Fruit fly (Drosophila melanogaster) whole organism, embryonic: ENCODE data around the gene Ccz1.
A peak's percentile ranks its signal among the peaks of the same experiment; 100 is the strongest.

Source experiments
- Antp ChIP-seq: fragments of 200-800 bp; sonication (Bioruptor generic); optimal IDR thresholded peaks from 3 replicates; lab custom pipeline; 2016; ENCODE audit warnings: missing biosample characterization, missing genetic modification characterization
- Atf6 ChIP-seq: fragments of 200-800 bp; sonication (Bioruptor generic); IDR thresholded peaks from 2 replicates; pipeline ENCODE4 v1.3.6; 2022; ENCODE audit warnings: missing biosample characterization, missing genetic modification characterization
- BtbVII ChIP-seq: fragments of 200-800 bp; sonication (Bioruptor generic); optimal IDR thresholded peaks from 3 replicates; lab custom pipeline; 2017; ENCODE audit warnings: missing biosample characterization, mild to moderate bottlenecking, missing genetic modification characterization
- CG11696 ChIP-seq: fragments of 200-800 bp; sonication (Bioruptor generic); IDR thresholded peaks from 2 replicates; pipeline ENCODE4 v1.3.6; 2022; ENCODE audit warnings: missing biosample characterization, missing genetic modification characterization
- CG13296 ChIP-seq: fragments of 200-800 bp; sonication (Bioruptor generic); optimal IDR thresholded peaks from 3 replicates; lab custom pipeline; 2018; ENCODE audit warnings: missing biosample characterization, mild to moderate bottlenecking, missing genetic modification characterization
- CG15514 ChIP-seq: fragments of 200-800 bp; sonication (Bioruptor generic); optimal IDR thresholded peaks from 3 replicates; lab custom pipeline; 2017; ENCODE audit warnings: missing biosample characterization, missing genetic modification characterization, mild to moderate bottlenecking, moderate library complexity, missing genetic modification reagents
- CG15601 ChIP-seq: fragments of 200-800 bp; sonication (Bioruptor generic); optimal IDR thresholded peaks from 3 replicates; lab custom pipeline; 2019; ENCODE audit warnings: missing biosample characterization, mild to moderate bottlenecking, missing genetic modification characterization, moderate library complexity
- CG1603 ChIP-seq: fragments of 200-800 bp; sonication (Bioruptor generic); optimal IDR thresholded peaks from 2 replicates; lab custom pipeline; 2019; ENCODE audit warnings: missing biosample characterization, mild to moderate bottlenecking, missing genetic modification characterization, moderate library complexity
- CG17361 ChIP-seq: fragments of 200-800 bp; sonication (Bioruptor generic); IDR thresholded peaks from 3 replicates; pipeline ENCODE4 v1.3.6; 2022; ENCODE audit warnings: missing biosample characterization, missing genetic modification characterization
- CG18011 ChIP-seq: fragments of 200-800 bp; sonication (Bioruptor generic); optimal IDR thresholded peaks from 2 replicates; lab custom pipeline; 2017; ENCODE audit warnings: missing biosample characterization, missing genetic modification characterization, mild to moderate bottlenecking, moderate library complexity, missing genotype
- CG4404 ChIP-seq: fragments of 200-800 bp; sonication (Bioruptor generic); IDR thresholded peaks from 2 replicates; pipeline ENCODE4 v1.3.6; 2022; ENCODE audit warnings: missing biosample characterization, missing genetic modification characterization
- CG4820 ChIP-seq: fragments of 200-800 bp; sonication (Bioruptor generic); optimal IDR thresholded peaks from 3 replicates; lab custom pipeline; 2016; ENCODE audit warnings: missing biosample characterization, missing genetic modification characterization
- CG5180 ChIP-seq: fragments of 200-800 bp; sonication (Bioruptor generic); optimal IDR thresholded peaks from 3 replicates; lab custom pipeline; 2017; ENCODE audit warnings: missing biosample characterization, missing genetic modification characterization, mild to moderate bottlenecking, moderate library complexity, missing genetic modification reagents
- CG7372 ChIP-seq: fragments of 200-800 bp; sonication (Bioruptor generic); IDR thresholded peaks from 2 replicates; pipeline ENCODE4 v1.3.6; 2022; ENCODE audit warnings: missing biosample characterization, missing genetic modification characterization
- CG7963 ChIP-seq: fragments of 200-800 bp; sonication (Bioruptor generic); IDR thresholded peaks from 3 replicates; pipeline ENCODE4 v1.3.6; 2022; ENCODE audit warnings: missing biosample characterization, missing genetic modification characterization; ENCODE audit not compliant: partially characterized antibody
- CG8281 ChIP-seq: fragments of 200-800 bp; sonication (Bioruptor generic); optimal IDR thresholded peaks from 2 replicates; lab custom pipeline; 2018; ENCODE audit warnings: missing biosample characterization, mild to moderate bottlenecking, missing genetic modification characterization, moderate library complexity
- CG8290 ChIP-seq, 3 experiments: fragments of 200-800 bp; sonication (Bioruptor generic); optimal IDR thresholded peaks; 2 replicates each; lab custom pipeline; 2016 to 2019; ENCODE audit warnings: missing biosample characterization in 3 of 3, missing genetic modification characterization in 3 of 3, mild to moderate bottlenecking in 2 of 3, moderate library complexity in 1 of 3
- CG9437 ChIP-seq: fragments of 200-800 bp; sonication (Bioruptor generic); optimal IDR thresholded peaks from 2 replicates; lab custom pipeline; 2018; ENCODE audit warnings: missing biosample characterization, mild to moderate bottlenecking, missing genetic modification characterization
- CG9817 ChIP-seq: fragments of 200-800 bp; sonication (Bioruptor generic); optimal IDR thresholded peaks from 2 replicates; lab custom pipeline; 2018; ENCODE audit warnings: missing biosample characterization, mild to moderate bottlenecking, missing genetic modification characterization, moderate library complexity
- Camta ChIP-seq: fragments of 200-800 bp; sonication (Bioruptor generic); optimal IDR thresholded peaks from 2 replicates; lab custom pipeline; 2016; ENCODE audit warnings: missing biosample characterization, missing genetic modification characterization
- Chrac-16 ChIP-seq: fragments of 200-800 bp; sonication (Bioruptor generic); optimal IDR thresholded peaks from 3 replicates; lab custom pipeline; 2016; ENCODE audit warnings: missing biosample characterization, missing genetic modification characterization
- CoRest ChIP-seq: fragments of 200-800 bp; sonication (Bioruptor generic); optimal IDR thresholded peaks from 3 replicates; lab custom pipeline; 2018; ENCODE audit warnings: missing biosample characterization, mild to moderate bottlenecking, missing genetic modification characterization, moderate library complexity
- Dfd ChIP-seq, 2 experiments: fragments of >200 bp; optimal IDR thresholded peaks; 2 replicates each; lab custom pipeline; 2017; ENCODE audit warnings: missing biosample characterization in 2 of 2, missing genetic modification characterization in 2 of 2
- Fer1 ChIP-seq: fragments of 200-800 bp; sonication (Bioruptor generic); optimal IDR thresholded peaks from 2 replicates; lab custom pipeline; 2017; ENCODE audit warnings: missing biosample characterization, mild to moderate bottlenecking, missing genetic modification characterization
- Med ChIP-seq: fragments of 200-800 bp; sonication (Bioruptor generic); peaks from one replicate; lab custom pipeline; 2016; ENCODE audit warnings: missing biosample characterization, missing genetic modification characterization, mild to moderate bottlenecking, inconsistent platforms, moderate library complexity
- NK7.1 ChIP-seq: fragments of 200-800 bp; sonication (Bioruptor generic); optimal IDR thresholded peaks from 3 replicates; lab custom pipeline; 2016; ENCODE audit warnings: missing biosample characterization, missing genetic modification characterization
- Xbp1 ChIP-seq: fragments of 200-800 bp; sonication (Bioruptor generic); optimal IDR thresholded peaks from 3 replicates; lab custom pipeline; 2016; ENCODE audit warnings: missing biosample characterization, mild to moderate bottlenecking, missing genetic modification characterization
- al ChIP-seq: fragments of 200-800 bp; sonication (Bioruptor generic); IDR thresholded peaks from 2 replicates; pipeline ENCODE4 v1.3.6; 2022; ENCODE audit warnings: missing biosample characterization, missing genetic modification characterization
- ase ChIP-seq: fragments of 200-800 bp; sonication (Bioruptor generic); IDR thresholded peaks from 3 replicates; pipeline ENCODE4 v1.3.6; 2022; ENCODE audit warnings: missing biosample characterization, missing genetic modification characterization
- bbx ChIP-seq: fragments of 200-800 bp; sonication (Bioruptor generic); IDR thresholded peaks from 2 replicates; pipeline ENCODE4 v1.3.6; 2022; ENCODE audit warnings: missing biosample characterization, missing genetic modification characterization; ENCODE audit not compliant: partially characterized antibody
- danr ChIP-seq: fragments of 200-800 bp; sonication (Bioruptor generic); IDR thresholded peaks from 2 replicates; pipeline ENCODE4 v1.3.6; 2022; ENCODE audit warnings: missing biosample characterization, missing genetic modification characterization
- dm ChIP-seq: fragments of 200-800 bp; sonication (Bioruptor generic); optimal IDR thresholded peaks from 3 replicates; lab custom pipeline; 2016; ENCODE audit warnings: missing biosample characterization, missing genetic modification characterization
- dpn ChIP-seq, 2 experiments: fragments of 200-800 bp; sonication (Bioruptor generic); optimal IDR thresholded peaks; 3 replicates each; lab custom pipeline; 2016; ENCODE audit warnings: missing biosample characterization in 2 of 2, missing genetic modification characterization in 2 of 2
- eyg ChIP-seq: fragments of 200-800 bp; sonication (Bioruptor generic); optimal IDR thresholded peaks from 3 replicates; lab custom pipeline; 2016; ENCODE audit warnings: missing biosample characterization, missing genetic modification characterization
- fd3F ChIP-seq: fragments of 200-800 bp; sonication (Bioruptor generic); optimal IDR thresholded peaks from 2 replicates; lab custom pipeline; 2018; ENCODE audit warnings: missing biosample characterization, mild to moderate bottlenecking, missing genetic modification characterization, moderate library complexity
- gro ChIP-seq: fragments of 200-800 bp; sonication (Bioruptor generic); optimal IDR thresholded peaks from 2 replicates; lab custom pipeline; 2016; ENCODE audit warnings: missing biosample characterization, missing genetic modification characterization
- ind ChIP-seq: fragments of 200-800 bp; sonication (Bioruptor generic); optimal IDR thresholded peaks from 3 replicates; lab custom pipeline; 2016; ENCODE audit warnings: missing biosample characterization, missing genetic modification characterization
- jumu ChIP-seq: fragments of 200-800 bp; sonication (Bioruptor generic); optimal IDR thresholded peaks from 3 replicates; lab custom pipeline; 2016; ENCODE audit warnings: missing biosample characterization, missing genetic modification characterization
- kah ChIP-seq: fragments of 200-800 bp; sonication (Bioruptor generic); optimal IDR thresholded peaks from 2 replicates; lab custom pipeline; 2018; ENCODE audit warnings: missing biosample characterization, mild to moderate bottlenecking, missing genetic modification characterization
- nerfin-2 ChIP-seq: fragments of 200-800 bp; sonication (Bioruptor generic); IDR thresholded peaks from 2 replicates; pipeline ENCODE4 v1.3.6; 2022; ENCODE audit warnings: missing biosample characterization, missing genetic modification characterization; ENCODE audit not compliant: partially characterized antibody
- nmo ChIP-seq: fragments of 200-800 bp; sonication (Bioruptor generic); optimal IDR thresholded peaks from 2 replicates; lab custom pipeline; 2018; ENCODE audit warnings: missing biosample characterization, mild to moderate bottlenecking, missing genetic modification characterization, moderate library complexity
- org-1 ChIP-seq: fragments of 200-800 bp; sonication (Bioruptor generic); optimal IDR thresholded peaks from 2 replicates; lab custom pipeline; 2017; ENCODE audit warnings: missing biosample characterization, missing genetic modification characterization
- pros ChIP-seq: fragments of 200-800 bp; sonication (Bioruptor generic); optimal IDR thresholded peaks from 3 replicates; lab custom pipeline; 2019; ENCODE audit warnings: missing biosample characterization, mild to moderate bottlenecking, missing genetic modification characterization, moderate library complexity
- salm ChIP-seq: fragments of 200-800 bp; sonication (Bioruptor generic); optimal IDR thresholded peaks from 2 replicates; lab custom pipeline; 2018; ENCODE audit warnings: missing biosample characterization, mild to moderate bottlenecking, missing genetic modification characterization
- tap ChIP-seq: fragments of 200-800 bp; optimal IDR thresholded peaks from 3 replicates; lab custom pipeline; 2019; ENCODE audit warnings: missing biosample characterization, mild to moderate bottlenecking, missing genetic modification characterization, moderate library complexity
- tx ChIP-seq: fragments of 200-800 bp; sonication (Bioruptor generic); optimal IDR thresholded peaks from 2 replicates; lab custom pipeline; 2016; ENCODE audit warnings: missing biosample characterization, missing genetic modification characterization
- wor ChIP-seq: fragments of 200-800 bp; sonication (Bioruptor generic); IDR thresholded peaks from 2 replicates; pipeline ENCODE4 v1.3.6; 2022; ENCODE audit warnings: missing biosample characterization, missing genetic modification characterization
- zen2 ChIP-seq: fragments of 200-800 bp; sonication (Bioruptor generic); IDR thresholded peaks from 3 replicates; pipeline ENCODE4 v1.3.6; 2022; ENCODE audit warnings: missing biosample characterization, missing genetic modification characterization; ENCODE audit not compliant: partially characterized antibody

Gene Ccz1

dm6 chr3L:3935567-3936207 is 36.7 kb upstream of the Ccz1 start, which contains the start of gene Eip63F-1 (continued):
- TF ChIP-seq bbx (no peak), tap (tag; lab: Kevin White, UChicago) (peak; percentile 68), zen2 (GFP tag; lab: Robert Waterston, UW) (no peak), CG7963 (GFP tag; lab: Robert Waterston, UW) (no peak), CG4820 (GFP tag; lab: Kevin White, UChicago) (peak; percentile 35), Dfd (GFP tag; optimal IDR thresholded peaks at IDR 0.05; lab: Kevin White, UChicago) (no peak), CG18011 (no peak), CoRest (peak; percentile 83), CG7372 (GFP tag; lab: Robert Waterston, UW) (0 out of 2 replicates have a peak, but pooled peaks have one; percentile 16), NK7.1 (GFP tag; lab: Kevin White, UChicago) (no peak), ase (GFP tag; lab: Robert Waterston, UW) (0 out of 3 replicates have a peak, but pooled peaks have one; percentile 13), CG15514 (GFP tag; lab: Kevin White, UChicago) (peak; percentile 8), CG1603 (tag; lab: Kevin White, UChicago) (peak; percentile 59), org-1 (peak; percentile 55), CG11696 (GFP tag; lab: Robert Waterston, UW) (peak; percentile 38; the same call in 1 of the 2 replicates), ind (GFP tag; lab: Kevin White, UChicago) (peak; percentile 72), CG9437 (GFP tag; lab: Kevin White, UChicago) (peak; percentile 75), Xbp1 (GFP tag; lab: Kevin White, UChicago) (peak; percentile 63), tx (GFP tag; lab: Kevin White, UChicago) (no peak), Fer1 (peak; percentile 68), BtbVII (peak; percentile 43), danr (GFP tag; lab: Robert Waterston, UW) (peak; percentile 41; the same call in 1 of the 2 replicates), Atf6 (peak; percentile 67), Chrac-16 (GFP tag; lab: Kevin White, UChicago) (peak; percentile 37), Camta (no peak), nerfin-2 (no peak), eyg (GFP tag; lab: Kevin White, UChicago) (no peak), gro (GFP tag; lab: Kevin White, UChicago) (no peak), CG8281 (tag; lab: Kevin White, UChicago) (peak; percentile 38), CG15601 (tag; lab: Kevin White, UChicago) (peak; percentile 27), Antp (GFP tag; lab: Kevin White, UChicago) (no peak), pros (GFP tag; lab: Kevin White, UChicago) (no peak), al (GFP tag; lab: Robert Waterston, UW) (peak; percentile 54; the same call in 1 of the 2 replicates), dm (GFP tag; lab: Kevin White, UChicago) (no peak), nmo (GFP tag; lab: Kevin White, UChicago) (peak; percentile 80), CG5180 (GFP tag; lab: Kevin White, UChicago) (peak; percentile 59), CG13296 (GFP tag; lab: Kevin White, UChicago) (peak; percentile 70), fd3F (GFP tag; lab: Kevin White, UChicago) (peak; percentile 56), CG8290 (GFP tag; optimal IDR thresholded peaks at IDR 0.05; lab: Kevin White, UChicago) (no peak), CG8290 (tag; optimal IDR thresholded peaks at IDR 0.05; lab: Kevin White, UChicago) (peak in 1 of 2 experiments; percentile 71), jumu (GFP tag; lab: Kevin White, UChicago) (no peak), CG17361 (GFP tag; lab: Robert Waterston, UW) (peak; percentile 82), wor (GFP tag; lab: Robert Waterston, UW) (peak; percentile 38; the same call in 1 of the 2 replicates), Med (peak; percentile 86), dpn (GFP tag; optimal IDR thresholded peaks at IDR 0.05; lab: Kevin White, UChicago) (peak in 1 of 2 experiments; percentile 62), CG9817 (tag; lab: Kevin White, UChicago) (peak; percentile 50), kah (GFP tag; lab: Kevin White, UChicago) (peak; percentile 53), salm (tag; lab: Kevin White, UChicago) (peak; percentile 32), CG4404 (GFP tag; lab: Robert Waterston, UW) (peak; percentile 19; the same call in 1 of the 2 replicates)
